Worm (Caenorhabditis elegans) whole organism, L3 larva: Measurements from ENCODE around the gene snfc-5.

Experiments
- ZK546.5 ChIP-seq: sonication (generic microtip); optimal IDR thresholded peaks from 2 replicates; lab custom pipeline; 2017; ENCODE audit warnings: missing biosample characterization, missing genetic modification characterization
- mdl-1 ChIP-seq: fragments of 150-350 bp; optimal IDR thresholded peaks from 2 replicates; lab custom pipeline; 2014; ENCODE audit warnings: missing biosample characterization, missing genetic modification characterization
- nhr-23 ChIP-seq: fragments of 150-350 bp; optimal IDR thresholded peaks from 2 replicates; lab custom pipeline; 2014; ENCODE audit warnings: missing biosample characterization, missing genetic modification reagents, missing genetic modification characterization
- nhr-76 ChIP-seq: fragments of 150-350 bp; sonication (generic microtip); optimal IDR thresholded peaks from 5 replicates; lab custom pipeline; 2014; ENCODE audit warnings: missing biosample characterization, missing genetic modification characterization
- snpc-4 ChIP-seq: fragments of 150-350 bp; optimal IDR thresholded peaks from 2 replicates; lab custom pipeline; 2014; ENCODE audit warnings: missing biosample characterization, missing genetic modification characterization

DNA sequence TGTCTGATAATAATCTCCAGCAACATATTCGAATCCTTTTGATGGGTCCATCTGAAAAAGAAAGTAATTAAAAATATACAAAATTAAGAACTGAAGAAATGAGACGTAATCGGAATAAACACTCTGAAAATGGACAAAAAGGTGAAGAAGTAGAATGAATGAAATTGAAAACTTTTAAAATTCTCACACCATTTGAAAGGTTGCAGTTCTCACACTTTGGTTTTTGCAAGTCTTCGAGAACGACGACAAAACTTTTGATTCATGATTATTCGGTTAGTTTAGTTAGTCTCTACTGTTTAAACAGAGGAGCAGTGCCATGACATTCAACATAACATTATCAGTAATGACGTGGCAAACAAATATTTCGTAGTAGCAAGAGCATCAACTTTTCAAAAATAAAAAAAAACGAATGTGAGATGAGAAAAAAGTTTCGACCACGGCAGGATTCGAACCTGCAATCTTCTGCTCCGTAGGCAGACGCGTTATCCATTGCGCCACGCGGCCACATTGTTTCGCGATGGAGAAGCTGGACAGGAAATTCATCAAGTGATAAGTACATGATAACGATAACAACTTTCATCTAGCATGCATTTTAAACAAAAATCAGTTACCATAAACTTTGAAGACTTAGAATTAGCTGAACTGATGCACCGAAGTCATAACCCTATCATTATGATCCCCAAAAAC, 45.5 kb downstream of the snfc-5 start, which contains the start of gene ceh-43:
- TF ChIP-seq nhr-23 (no peak), mdl-1 (tag; lab: Kevin White, UChicago) (no peak), ZK546.5 (tag; lab: Kevin White, UChicago) (no peak), nhr-76 (no peak), snpc-4 (tag; lab: Kevin White, UChicago) (no peak)
